Fruit fly (Drosophila melanogaster) whole organism, embryonic: Measurements from ENCODE around the gene Sce.

Experiments
- Antp ChIP-seq: fragments of 200-800 bp; sonication (Bioruptor generic); optimal IDR thresholded peaks from 3 replicates; lab custom pipeline; 2016; ENCODE audit warnings: missing biosample characterization, missing genetic modification characterization
- CG11247 ChIP-seq: fragments of 200-800 bp; sonication (Bioruptor generic); IDR thresholded peaks from 2 replicates; pipeline ENCODE4 v1.3.6; 2022; ENCODE audit warnings: missing biosample characterization, missing genetic modification characterization
- CG14050 ChIP-seq: fragments of 200-800 bp; sonication (Bioruptor generic); IDR thresholded peaks from 3 replicates; pipeline ENCODE4 v1.3.6; 2022; ENCODE audit warnings: missing biosample characterization, missing genetic modification characterization
- CG14441 ChIP-seq: fragments of 200-800 bp; sonication (Bioruptor generic); IDR thresholded peaks from 2 replicates; pipeline ENCODE4 v1.3.6; 2022; ENCODE audit warnings: missing biosample characterization, missing genetic modification characterization
- CG2889 ChIP-seq: fragments of 200-800 bp; sonication (Bioruptor generic); IDR thresholded peaks from 3 replicates; pipeline ENCODE4 v1.3.6; 2022; ENCODE audit warnings: missing biosample characterization, missing genetic modification characterization
- CG6683 ChIP-seq: fragments of 200-800 bp; sonication (Bioruptor generic); optimal IDR thresholded peaks from 2 replicates; lab custom pipeline; 2017; ENCODE audit warnings: missing biosample characterization, mild to moderate bottlenecking, missing genetic modification characterization, missing genetic modification reagents
- Hey ChIP-seq: fragments of 200-800 bp; sonication (Bioruptor generic); optimal IDR thresholded peaks from 3 replicates; lab custom pipeline; 2018; ENCODE audit warnings: missing biosample characterization, mild to moderate bottlenecking, missing genetic modification characterization
- bigmax ChIP-seq: fragments of 200-800 bp; sonication (Bioruptor generic); optimal IDR thresholded peaks from 2 replicates; lab custom pipeline; 2018; ENCODE audit warnings: missing biosample characterization, mild to moderate bottlenecking, missing genetic modification characterization
- ind ChIP-seq: fragments of 200-800 bp; sonication (Bioruptor generic); optimal IDR thresholded peaks from 3 replicates; lab custom pipeline; 2016; ENCODE audit warnings: missing biosample characterization, missing genetic modification characterization
- mirr ChIP-seq: fragments of 200-800 bp; sonication (Bioruptor generic); optimal IDR thresholded peaks from 3 replicates; lab custom pipeline; 2018; ENCODE audit warnings: missing biosample characterization, mild to moderate bottlenecking, missing genetic modification characterization
- p53 ChIP-seq: fragments of 200-800 bp; sonication (Bioruptor generic); optimal IDR thresholded peaks from 2 replicates; lab custom pipeline; 2016; ENCODE audit warnings: missing biosample characterization, missing genetic modification characterization
- stc ChIP-seq: fragments of 200-800 bp; sonication (Bioruptor generic); IDR thresholded peaks from 2 replicates; pipeline ENCODE4 v1.3.6; 2022; ENCODE audit warnings: missing biosample characterization, missing genetic modification characterization
- zen2 ChIP-seq: fragments of 200-800 bp; sonication (Bioruptor generic); IDR thresholded peaks from 3 replicates; pipeline ENCODE4 v1.3.6; 2022; ENCODE audit warnings: missing biosample characterization, missing genetic modification characterization; ENCODE audit not compliant: partially characterized antibody
- zfh2 ChIP-seq: fragments of 200-800 bp; sonication (Bioruptor generic); optimal IDR thresholded peaks from 2 replicates; lab custom pipeline; 2016; ENCODE audit warnings: missing biosample characterization, missing genetic modification characterization

DNA sequence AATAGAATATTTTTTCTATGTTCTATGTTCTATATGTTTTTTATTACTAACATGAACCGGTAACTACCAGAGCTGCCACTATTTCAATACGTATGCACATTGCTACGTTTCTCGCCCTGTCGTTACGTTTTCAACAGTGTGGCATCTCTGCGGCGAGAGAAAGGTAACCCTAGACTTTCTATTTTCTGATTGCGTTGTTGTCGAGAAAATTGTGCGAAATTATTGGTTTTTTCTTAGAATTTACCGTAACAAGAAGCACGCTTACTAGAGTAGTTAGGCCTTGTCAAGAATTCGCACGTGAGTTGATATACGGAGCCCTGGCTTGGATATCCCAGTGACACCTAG is 18.4 kb upstream of the Sce start, which contains the start of gene btz:
- TF ChIP-seq CG11247 (no peak), stc (GFP tag; lab: Robert Waterston, UW) (no peak), zen2 (GFP tag; lab: Robert Waterston, UW) (no peak), Antp (GFP tag; lab: Kevin White, UChicago) (no peak), p53 (GFP tag; lab: Kevin White, UChicago) (no peak), CG6683 (GFP tag; lab: Kevin White, UChicago) (no peak), CG2889 (GFP tag; lab: Robert Waterston, UW) (no peak), CG14441 (no peak), Hey (tag; lab: Kevin White, UChicago) (no peak), zfh2 (no peak), mirr (GFP tag; lab: Kevin White, UChicago) (no peak), ind (GFP tag; lab: Kevin White, UChicago) (no peak), CG14050 (GFP tag; lab: Robert Waterston, UW) (no peak), bigmax (GFP tag; lab: Kevin White, UChicago) (no peak)
